Worm (Caenorhabditis elegans): ENCODE results near the gene C16C8.19.

C16C8.19 gene

ce11 chrII:3425433-3425832 lies 32.9 kb upstream of the C16C8.19 start, which contains the start of gene nep-11:
Gene nep-11, minus strand, starts transcription at chrII:3425533.
- TF ChIP-seq nhr-43 (tag; optimal IDR thresholded peaks at IDR 0.05; ENCODE audit: poor library complexity, severe bottlenecking) (no peak), egl-27 (tag; optimal IDR thresholded peaks at IDR 0.05) (no peak)

ce11 chrII:3428158-3428704 lies 30.1 kb upstream of the C16C8.19 start:
- peak; percentile 19 for TF ChIP-seq snpc-4 (tag; optimal IDR thresholded peaks at IDR 0.05)
- no peak for TF ChIP-seq lsy-12 (tag; optimal IDR thresholded peaks at IDR 0.05)
- TF ChIP-seq mml-1 (tag; optimal IDR thresholded peaks at IDR 0.05) = no peak
- TF ChIP-seq sea-2 (GFP tag; optimal IDR thresholded peaks at IDR 0.05) = peak; percentile 20
- no peak for TF ChIP-seq R02D3.7 (tag; optimal IDR thresholded peaks at IDR 0.05)
- TF ChIP-seq ztf-4 (tag; optimal IDR thresholded peaks at IDR 0.05) = no peak
- TF ChIP-seq tbx-2 (tag; optimal IDR thresholded peaks at IDR 0.05) = no peak
- TF ChIP-seq fos-1 (tag; optimal IDR thresholded peaks at IDR 0.05) = no peak
- no peak for TF ChIP-seq nhr-28 (tag; optimal IDR thresholded peaks at IDR 0.05)
- TF ChIP-seq ZK546.5 (tag; optimal IDR thresholded peaks at IDR 0.05) = no peak
- TF ChIP-seq pha-4 (tag; optimal IDR thresholded peaks at IDR 0.05) = no peak
- no peak for TF ChIP-seq nhr-77 (tag; optimal IDR thresholded peaks at IDR 0.05)
- TF ChIP-seq hmg-11 (tag; optimal IDR thresholded peaks at IDR 0.05) = peak; percentile 66
- TF ChIP-seq lin-39 (tag; optimal IDR thresholded peaks at IDR 0.05) = peak; percentile 72
- TF ChIP-seq fkh-10 (GFP tag; optimal IDR thresholded peaks at IDR 0.05) = peak; percentile 3
- TF ChIP-seq eor-1 (tag; optimal IDR thresholded peaks at IDR 0.05) = no peak
- peak; percentile 60 for TF ChIP-seq nfya-1 (tag; optimal IDR thresholded peaks at IDR 0.05; ENCODE audit: insufficient read depth)

- TF ChIP-seq R02D3.7 (tag; optimal IDR thresholded peaks at IDR 0.05) (no peak), hmg-11 (tag; optimal IDR thresholded peaks at IDR 0.05) (no peak), pqm-1 (tag; optimal IDR thresholded peaks at IDR 0.05) (no peak), elt-2 (tag; optimal IDR thresholded peaks at IDR 0.05) (no peak), ceh-16 (tag; optimal IDR thresholded peaks at IDR 0.05) (no peak), daf-12 (tag; optimal IDR thresholded peaks at IDR 0.05) (no peak), nhr-237 (tag; optimal IDR thresholded peaks at IDR 0.05) (no peak), unc-39 (tag; optimal IDR thresholded peaks at IDR 0.05) (no peak), nhr-12 (tag; optimal IDR thresholded peaks at IDR 0.05) (no peak), tbx-2 (tag; optimal IDR thresholded peaks at IDR 0.05) (no peak), elt-3 (tag; optimal IDR thresholded peaks at IDR 0.05) (no peak), zag-1 (tag; optimal IDR thresholded peaks at IDR 0.05) (no peak), egl-27 (tag; optimal IDR thresholded peaks at IDR 0.05) (no peak), nfya-1 (tag; optimal IDR thresholded peaks at IDR 0.05; ENCODE audit: insufficient read depth) (no peak), snpc-4 (tag; optimal IDR thresholded peaks at IDR 0.05) (no peak), ceh-28 (tag; optimal IDR thresholded peaks at IDR 0.05) (no peak), nhr-77 (tag; optimal IDR thresholded peaks at IDR 0.05) (no peak)
These were observed 28.9 kb upstream of the C16C8.19 start, which contains the start of gene C16C8.18 for ce11 chrII:3429400-3429799. Gene C16C8.18, plus strand, starts transcription at chrII:3429700.

ce11 chrII:3434893-3435503 lies 23.3 kb upstream of the C16C8.19 start:
- TF ChIP-seq snpc-4 (tag; optimal IDR thresholded peaks at IDR 0.05) (peak; percentile 78), unc-62 (GFP tag; optimal IDR thresholded peaks at IDR 0.05) (peak; percentile 43), ceh-28 (tag; optimal IDR thresholded peaks at IDR 0.05) (no peak), nhr-25 (tag; optimal IDR thresholded peaks at IDR 0.05) (peak; percentile 56), aly-2 (tag; optimal IDR thresholded peaks at IDR 0.05) (no peak), ama-1 (optimal IDR thresholded peaks at IDR 0.05) (peak; percentile 19), elt-1 (tag; optimal IDR thresholded peaks at IDR 0.05) (peak; percentile 77), nhr-43 (tag; optimal IDR thresholded peaks at IDR 0.05; ENCODE audit: poor library complexity, severe bottlenecking) (peak; percentile 43)

ce11 chrII:3436412-3436811 lies 21.9 kb upstream of the C16C8.19 start, which contains the start of gene skpo-2:
Gene skpo-2, minus strand, starts transcription at chrII:3436512.
- no peak for TF ChIP-seq fos-1 (tag; optimal IDR thresholded peaks at IDR 0.05)
- no peak for TF ChIP-seq lsy-12 (tag; optimal IDR thresholded peaks at IDR 0.05)
- TF ChIP-seq nhr-237 (tag; optimal IDR thresholded peaks at IDR 0.05) = no peak
- TF ChIP-seq lin-39 (tag; optimal IDR thresholded peaks at IDR 0.05) = no peak
- TF ChIP-seq snpc-4 (tag; optimal IDR thresholded peaks at IDR 0.05) = no peak
- no peak for TF ChIP-seq pqm-1 (tag; optimal IDR thresholded peaks at IDR 0.05)
- TF ChIP-seq jun-1 (tag; optimal IDR thresholded peaks at IDR 0.05) = no peak
- TF ChIP-seq fkh-10 (GFP tag; optimal IDR thresholded peaks at IDR 0.05) = no peak
- TF ChIP-seq eor-1 (tag; optimal IDR thresholded peaks at IDR 0.05) = no peak
- TF ChIP-seq unc-39 (tag; optimal IDR thresholded peaks at IDR 0.05) = no peak
- no peak for TF ChIP-seq nhr-76 (tag; optimal IDR thresholded peaks at IDR 0.05)
- no peak for TF ChIP-seq egl-27 (tag; optimal IDR thresholded peaks at IDR 0.05)
- TF ChIP-seq ztf-11 (tag; optimal IDR thresholded peaks at IDR 0.05) = no peak
- no peak for TF ChIP-seq fkh-2 (tag; optimal IDR thresholded peaks at IDR 0.05)
- TF ChIP-seq mdl-1 (tag; optimal IDR thresholded peaks at IDR 0.05) = no peak
- TF ChIP-seq nhr-25 (tag; optimal IDR thresholded peaks at IDR 0.05) = no peak
- no peak for TF ChIP-seq nhr-67 (tag; optimal IDR thresholded peaks at IDR 0.05)
- no peak for TF ChIP-seq ceh-82 (tag; optimal IDR thresholded peaks at IDR 0.05)
- no peak for TF ChIP-seq ztf-4 (tag; optimal IDR thresholded peaks at IDR 0.05)
- no peak for TF ChIP-seq skn-1 (tag; optimal IDR thresholded peaks at IDR 0.05)
